Worm (Caenorhabditis elegans) whole organism, L1 larva: ENCODE measurements around the gene nhr-43.

Experiments used
- C04F5.9 ChIP-seq: sonication (generic microtip); optimal IDR thresholded peaks from 2 replicates; lab custom pipeline; 2016; ENCODE audit warnings: missing genetic modification characterization, missing compliant biosample characterization
- C16A3.4 ChIP-seq: fragments of 150-350 bp; optimal IDR thresholded peaks from 2 replicates; lab custom pipeline; 2014; ENCODE audit warnings: missing biosample characterization, missing genetic modification characterization
- F16B12.6 ChIP-seq: fragments of 150-350 bp; optimal IDR thresholded peaks from 2 replicates; lab custom pipeline; 2014; ENCODE audit warnings: missing biosample characterization, missing genetic modification characterization
- Y116A8C.19 ChIP-seq: sonication (generic microtip); optimal IDR thresholded peaks from 2 replicates; lab custom pipeline; 2016; ENCODE audit warnings: missing compliant biosample characterization, missing genetic modification characterization, borderline replicate concordance
- aly-2 ChIP-seq: fragments of 150-350 bp; optimal IDR thresholded peaks from 2 replicates; lab custom pipeline; 2014; ENCODE audit warnings: missing biosample characterization, missing genetic modification characterization
- blmp-1 ChIP-seq: fragments of 150-350 bp; optimal IDR thresholded peaks from 2 replicates; lab custom pipeline; 2014; ENCODE audit warnings: missing biosample characterization, missing genetic modification characterization
- ceh-90 ChIP-seq: sonication (generic microtip); optimal IDR thresholded peaks from 2 replicates; lab custom pipeline; 2016; ENCODE audit warnings: missing genetic modification characterization, missing compliant biosample characterization
- ces-1 ChIP-seq: fragments of 150-350 bp; optimal IDR thresholded peaks from 2 replicates; lab custom pipeline; 2014; ENCODE audit warnings: missing biosample characterization, missing genetic modification reagents, missing genetic modification characterization
- dpl-1 ChIP-seq, 3 experiments: fragments of 150-350 bp in 2 of 3; sonication (generic microtip) in 1 of 3; optimal IDR thresholded peaks; 2 replicates each; lab custom pipeline; 2014 to 2017; ENCODE audit warnings: missing biosample characterization in 3 of 3, missing genetic modification characterization in 3 of 3, missing genetic modification reagents in 3 of 3
- dsc-1 ChIP-seq: sonication (generic microtip); optimal IDR thresholded peaks from 2 replicates; lab custom pipeline; 2016; ENCODE audit warnings: mild to moderate bottlenecking, missing genetic modification characterization, missing compliant biosample characterization
- efl-1 ChIP-seq, 4 experiments: fragments of 150-350 bp; optimal IDR thresholded peaks in 3 of 4; peaks in 1 of 4; 1 replicate in 1 of 4; 2 replicates in 3 of 4; lab custom pipeline; 2014; ENCODE audit warnings: missing biosample characterization in 2 of 4, missing genetic modification characterization in 2 of 4, missing genetic modification reagents in 2 of 4
- elt-3 ChIP-seq, 6 experiments: fragments of 150-350 bp in 1 of 6; sonication (generic microtip); optimal IDR thresholded peaks; 2 replicates each; lab custom pipeline; 2017 to 2018; ENCODE audit warnings: missing biosample characterization in 6 of 6, missing genetic modification characterization in 6 of 6, inconsistent platforms in 1 of 6
- ets-5 ChIP-seq: fragments of 200-800 bp; sonication (Bioruptor generic); IDR thresholded peaks from 2 replicates; pipeline ENCODE4 v1.3.6; 2022; ENCODE audit warnings: missing genetic modification characterization, missing compliant biosample characterization
- fkh-10 ChIP-seq: sonication (generic microtip); optimal IDR thresholded peaks from 2 replicates; lab custom pipeline; 2017; ENCODE audit warnings: missing biosample characterization, missing genetic modification reagents, missing genetic modification characterization
- fkh-8 ChIP-seq: sonication (generic microtip); optimal IDR thresholded peaks from 2 replicates; lab custom pipeline; 2016; ENCODE audit warnings: mild to moderate bottlenecking, missing genetic modification characterization, missing compliant biosample characterization
- hpl-2 ChIP-seq: fragments of 150-350 bp; optimal IDR thresholded peaks from 2 replicates; lab custom pipeline; 2014; ENCODE audit warnings: missing biosample characterization, missing genetic modification reagents, missing genetic modification characterization
- irx-1 ChIP-seq: sonication (generic microtip); optimal IDR thresholded peaks from 2 replicates; lab custom pipeline; 2016; ENCODE audit warnings: missing genetic modification characterization, missing compliant biosample characterization
- jun-1 ChIP-seq: fragments of 150-350 bp; optimal IDR thresholded peaks from 2 replicates; lab custom pipeline; 2014; ENCODE audit warnings: missing biosample characterization, missing genetic modification reagents, missing genetic modification characterization
- lin-15B ChIP-seq: fragments of 150-350 bp; sonication (generic microtip); optimal IDR thresholded peaks from 3 replicates; lab custom pipeline; 2014; ENCODE audit warnings: missing biosample characterization, missing genetic modification characterization
- lin-35 ChIP-seq, 2 experiments: fragments of 150-350 bp; optimal IDR thresholded peaks; 2 replicates each; lab custom pipeline; 2014; ENCODE audit warnings: missing biosample characterization in 2 of 2, missing genetic modification characterization in 2 of 2, missing genetic modification reagents in 2 of 2
- lin-39 ChIP-seq: fragments of 150-350 bp; optimal IDR thresholded peaks from 2 replicates; lab custom pipeline; 2014; ENCODE audit warnings: missing biosample characterization, missing genetic modification reagents, missing genetic modification characterization
- mef-2 ChIP-seq: fragments of 150-350 bp; optimal IDR thresholded peaks from 2 replicates; lab custom pipeline; 2014; ENCODE audit warnings: missing biosample characterization, missing genetic modification characterization
- mep-1 ChIP-seq: fragments of 150-350 bp; optimal IDR thresholded peaks from 2 replicates; lab custom pipeline; 2014; ENCODE audit warnings: missing biosample characterization, missing genetic modification characterization
- nhr-11 ChIP-seq: fragments of 150-350 bp; optimal IDR thresholded peaks from 2 replicates; lab custom pipeline; 2014; ENCODE audit warnings: missing biosample characterization, missing genetic modification characterization
- nhr-12 ChIP-seq: sonication (generic microtip); optimal IDR thresholded peaks from 2 replicates; lab custom pipeline; 2017; ENCODE audit warnings: missing biosample characterization, missing genetic modification characterization
- nhr-19 ChIP-seq: fragments of 200-800 bp; sonication (Bioruptor generic); conservative IDR thresholded peaks from 2 replicates; pipeline ENCODE4 v1.3.6; 2022; ENCODE audit warnings: missing genetic modification characterization, missing compliant biosample characterization
- nhr-20 ChIP-seq: sonication (generic microtip); optimal IDR thresholded peaks from 2 replicates; lab custom pipeline; 2016; ENCODE audit warnings: mild to moderate bottlenecking, missing genetic modification characterization, missing compliant biosample characterization
- nhr-237 ChIP-seq: fragments of 150-350 bp; optimal IDR thresholded peaks from 2 replicates; lab custom pipeline; 2014; ENCODE audit warnings: missing biosample characterization, missing genetic modification characterization
- nhr-71 ChIP-seq: sonication (generic microtip); optimal IDR thresholded peaks from 2 replicates; lab custom pipeline; 2016; ENCODE audit warnings: mild to moderate bottlenecking, missing genetic modification characterization, moderate library complexity, missing compliant biosample characterization
- nhr-85 ChIP-seq: sonication (generic microtip); peaks from one replicate; lab custom pipeline; 2016; ENCODE audit warnings: missing genetic modification characterization, inconsistent platforms, missing compliant biosample characterization
- pag-3 ChIP-seq: sonication (generic microtip); optimal IDR thresholded peaks from 2 replicates; lab custom pipeline; 2017; ENCODE audit warnings: missing genetic modification characterization, mild to moderate bottlenecking, missing compliant biosample characterization, antibody characterized with exemption, borderline replicate concordance; ENCODE audit not compliant: insufficient read depth
- pax-3 ChIP-seq: fragments of 200-800 bp; sonication (Bioruptor generic); optimal IDR thresholded peaks from 2 replicates; lab custom pipeline; 2018; ENCODE audit warnings: mild to moderate bottlenecking, missing genetic modification characterization, moderate library complexity, missing compliant biosample characterization
- rnt-1 ChIP-seq: sonication (generic microtip); optimal IDR thresholded peaks from 2 replicates; lab custom pipeline; 2016; ENCODE audit warnings: mild to moderate bottlenecking, missing genetic modification characterization, moderate library complexity, missing compliant biosample characterization
- snpc-4 ChIP-seq: fragments of 150-350 bp; optimal IDR thresholded peaks from 2 replicates; lab custom pipeline; 2014; ENCODE audit warnings: missing biosample characterization, missing genetic modification characterization
- snu-23 ChIP-seq: sonication (generic microtip); optimal IDR thresholded peaks from 2 replicates; lab custom pipeline; 2016; ENCODE audit warnings: missing genetic modification characterization, missing compliant biosample characterization
- sptf-1 ChIP-seq: fragments of 150-350 bp; optimal IDR thresholded peaks from 2 replicates; lab custom pipeline; 2014; ENCODE audit warnings: missing biosample characterization, missing genetic modification characterization
- sup-37 ChIP-seq: fragments of 200-800 bp; sonication (Bioruptor generic); optimal IDR thresholded peaks from 2 replicates; lab custom pipeline; 2018; ENCODE audit warnings: mild to moderate bottlenecking, missing genetic modification characterization, missing compliant biosample characterization
- tbx-2 ChIP-seq: sonication (generic microtip); optimal IDR thresholded peaks from 2 replicates; lab custom pipeline; 2016; ENCODE audit warnings: missing genetic modification characterization, missing compliant biosample characterization
- tlp-1 ChIP-seq: fragments of 150-350 bp; optimal IDR thresholded peaks from 2 replicates; lab custom pipeline; 2014; ENCODE audit warnings: missing biosample characterization, missing genetic modification characterization
- vab-15 ChIP-seq: sonication (generic microtip); optimal IDR thresholded peaks from 2 replicates; lab custom pipeline; 2017; ENCODE audit warnings: missing genotype, mild to moderate bottlenecking, missing genetic modification characterization, missing compliant biosample characterization
- zip-4 ChIP-seq: fragments of 200-800 bp; sonication (Bioruptor generic); optimal IDR thresholded peaks from 2 replicates; lab custom pipeline; 2018; ENCODE audit warnings: mild to moderate bottlenecking, missing genetic modification characterization, moderate library complexity, missing compliant biosample characterization
- ztf-4 ChIP-seq: fragments of 150-350 bp; optimal IDR thresholded peaks from 2 replicates; lab custom pipeline; 2014; ENCODE audit warnings: missing biosample characterization, missing genetic modification characterization

nhr-43 gene

DNA sequence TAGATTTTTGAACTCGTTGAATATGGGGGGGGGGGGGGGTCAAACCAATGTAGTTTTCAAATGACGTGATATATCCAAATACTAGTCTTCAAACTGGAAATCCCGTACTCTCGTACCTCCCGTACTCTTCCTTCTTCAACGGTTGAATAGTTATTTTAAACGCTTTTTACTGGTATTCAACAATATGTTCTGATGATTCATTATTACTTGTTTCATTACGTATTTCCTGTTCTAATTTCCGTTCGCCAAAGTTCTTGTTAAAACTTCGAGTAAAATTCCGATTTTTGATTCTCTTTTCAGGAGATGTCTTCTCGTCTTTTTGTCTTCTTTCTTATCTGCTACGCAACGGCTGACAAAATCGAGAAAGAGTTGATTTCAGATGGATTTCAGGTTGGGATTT is 31.2 kb downstream of the nhr-43 start, which contains the start of gene nhx-9:
Gene nhx-9, plus strand, starts transcription at position 301 of the 400 bp plus-strand sequence.
- TF ChIP-seq aly-2 (tag; lab: Kevin White, UChicago) = no peak
- TF ChIP-seq rnt-1 (tag; lab: Kevin White, UChicago) = no peak
- TF ChIP-seq efl-1 (optimal IDR thresholded peaks at IDR 0.05; lab: Kevin White, UChicago) = no peak
- TF ChIP-seq efl-1 (GFP tag; optimal IDR thresholded peaks at IDR 0.05 in 1 of 2; lab: Kevin White, UChicago) = no peak
- TF ChIP-seq ceh-90 (tag; lab: Kevin White, UChicago) = no peak
- no peak for TF ChIP-seq nhr-237 (tag; lab: Kevin White, UChicago)
- no peak for TF ChIP-seq dpl-1 (GFP tag; optimal IDR thresholded peaks at IDR 0.05; lab: Kevin White, UChicago)
- no peak for TF ChIP-seq nhr-71 (tag; lab: Kevin White, UChicago)
- TF ChIP-seq lin-39 = no peak
- no peak for TF ChIP-seq vab-15 (tag; lab: Kevin White, UChicago)
- TF ChIP-seq snpc-4 (tag; lab: Kevin White, UChicago) = no peak
- TF ChIP-seq pax-3 (tag; lab: Kevin White, UChicago) = no peak
- no peak for TF ChIP-seq jun-1 (tag; lab: Kevin White, UChicago)
- no peak for TF ChIP-seq sptf-1 (tag; lab: Kevin White, UChicago)
- TF ChIP-seq tlp-1 = no peak
- TF ChIP-seq nhr-11 = no peak

DNA sequence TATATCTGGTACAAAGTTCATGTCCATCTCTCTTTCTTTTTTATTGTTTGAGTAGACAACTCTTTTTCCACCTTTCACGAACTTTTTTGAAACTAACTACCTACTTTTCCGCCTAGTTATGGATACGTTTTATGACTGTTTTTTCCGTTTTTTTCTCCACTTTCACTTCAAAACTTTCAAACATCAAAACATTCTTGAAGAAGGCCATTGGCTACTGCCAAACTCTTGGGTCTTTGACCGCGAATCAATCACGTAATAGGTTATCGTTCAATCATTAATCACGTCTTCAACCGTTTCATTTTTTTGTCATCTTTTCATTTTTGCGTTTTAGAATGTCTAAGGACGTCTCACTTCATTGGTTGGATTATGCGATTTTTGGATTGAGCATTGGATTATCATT is 37.7 kb downstream of the nhr-43 start, which contains the start of gene slc-5A12:
Gene slc-5A12, plus strand, starts transcription at position 333 of the 400 bp plus-strand sequence.
- TF ChIP-seq rnt-1 (tag; lab: Kevin White, UChicago) (no peak), fkh-10 (no peak), snu-23 (GFP tag; lab: Kevin White, UChicago) (peak; percentile 20), blmp-1 (tag; lab: Kevin White, UChicago) (peak; percentile 72), sup-37 (GFP tag; lab: Kevin White, UChicago) (no peak), nhr-85 (tag; lab: Kevin White, UChicago) (peak; percentile 41), lin-15B (no peak), elt-3 (tag; optimal IDR thresholded peaks at IDR 0.05; lab: Kevin White, UChicago) (peak in 1 of 6 experiments; percentile 1)

DNA sequence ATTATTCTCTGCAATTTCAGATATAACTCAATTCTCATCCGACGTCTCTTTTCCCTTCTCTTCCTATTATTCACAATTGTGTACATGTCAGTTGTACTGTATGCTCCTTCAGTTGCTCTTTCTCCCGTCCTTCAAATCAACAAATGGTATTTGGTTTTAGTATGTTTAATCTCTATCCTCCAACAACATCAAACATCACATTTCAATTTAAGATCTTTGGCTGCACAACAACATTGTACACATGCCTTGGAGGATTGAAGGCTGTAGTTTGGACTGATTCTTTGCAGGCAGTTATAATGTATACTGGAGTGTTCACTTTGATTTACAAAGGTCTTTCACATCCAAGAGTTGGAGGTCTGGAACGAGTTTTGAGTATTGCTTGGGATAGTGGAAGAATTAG is 39.2 kb downstream of the nhr-43 start:
- TF ChIP-seq ets-5 (GFP tag; lab: Robert Waterston, UW) (no peak), snu-23 (GFP tag; lab: Kevin White, UChicago) (peak; percentile 47), zip-4 (GFP tag; lab: Kevin White, UChicago) (no peak), nhr-85 (tag; lab: Kevin White, UChicago) (peak; percentile 26), nhr-20 (tag; lab: Kevin White, UChicago) (peak; percentile 62), nhr-71 (tag; lab: Kevin White, UChicago) (peak; percentile 82)

DNA sequence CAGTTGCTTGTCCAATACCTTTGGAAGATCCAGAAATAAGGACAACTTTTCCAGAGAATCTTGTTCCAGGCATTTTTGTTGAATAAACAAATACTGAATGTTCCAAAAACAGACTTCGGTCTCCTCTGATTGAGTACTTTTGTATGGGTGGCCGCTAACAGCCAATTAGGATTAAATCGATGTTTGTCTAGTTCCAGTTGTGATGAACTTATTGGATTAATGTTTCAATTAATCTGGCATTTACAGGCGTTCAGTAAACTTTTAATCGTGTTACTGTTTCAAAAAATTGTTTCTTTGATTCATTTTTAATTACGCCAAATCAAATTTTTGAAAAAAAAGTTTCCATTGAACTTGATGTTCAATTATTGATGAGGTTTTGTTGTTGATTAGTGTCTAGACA is 42.9 kb downstream of the nhr-43 start, which contains the start of gene ZK829.1:
Gene ZK829.1, minus strand, starts transcription at position 101 of the 400 bp plus-strand sequence.
- TF ChIP-seq lin-35 (GFP tag; optimal IDR thresholded peaks at IDR 0.05; lab: Kevin White, UChicago) (no peak), nhr-12 (tag; lab: Kevin White, UChicago) (no peak), nhr-71 (tag; lab: Kevin White, UChicago) (no peak), mep-1 (tag; lab: Kevin White, UChicago) (no peak), dsc-1 (tag; lab: Kevin White, UChicago) (no peak), F16B12.6 (tag; lab: Kevin White, UChicago) (no peak), pag-3 (tag; lab: Kevin White, UChicago) (no peak), ztf-4 (no peak), tlp-1 (no peak), hpl-2 (GFP tag; lab: Kevin White, UChicago) (no peak), ets-5 (GFP tag; lab: Robert Waterston, UW) (no peak), fkh-8 (no peak)

DNA sequence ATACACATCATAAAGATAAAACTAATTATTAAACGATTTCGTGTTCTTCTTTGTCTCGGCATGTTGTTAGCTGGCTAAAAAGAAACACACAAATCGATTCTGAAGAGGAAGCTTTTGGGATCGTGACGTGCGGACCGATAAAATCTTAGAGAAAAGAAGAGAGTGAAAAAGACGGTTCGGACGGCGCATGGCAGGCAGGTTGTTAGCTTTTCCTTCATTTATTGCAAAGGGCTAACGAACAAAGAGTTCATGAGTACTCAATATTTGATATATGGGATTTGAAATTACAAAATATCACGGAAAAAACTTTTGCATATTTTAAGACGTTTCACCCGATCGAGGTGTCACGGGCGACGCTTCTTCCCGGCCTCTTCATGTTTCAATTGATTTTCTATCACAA is 46.2 kb downstream of the nhr-43 start, which contains the start of gene ZK829.3:
Gene ZK829.3, minus strand, starts transcription at position 101 of the 400 bp plus-strand sequence.
- TF ChIP-seq lin-39 = no peak
- no peak for TF ChIP-seq snpc-4 (tag; lab: Kevin White, UChicago)
- TF ChIP-seq lin-15B = no peak
- no peak for TF ChIP-seq irx-1 (tag; lab: Kevin White, UChicago)
- TF ChIP-seq ztf-4 = no peak
- no peak for TF ChIP-seq C04F5.9 (tag; lab: Kevin White, UChicago)
- no peak for TF ChIP-seq snu-23 (GFP tag; lab: Kevin White, UChicago)
- TF ChIP-seq hpl-2 (GFP tag; lab: Kevin White, UChicago) = no peak
- TF ChIP-seq mef-2 = no peak
- no peak for TF ChIP-seq vab-15 (tag; lab: Kevin White, UChicago)
- TF ChIP-seq C16A3.4 (tag; lab: Kevin White, UChicago) = no peak
- no peak for TF ChIP-seq ces-1 (GFP tag; lab: Kevin White, UChicago)
- no peak for TF ChIP-seq pag-3 (tag; lab: Kevin White, UChicago)
- TF ChIP-seq nhr-85 (tag; lab: Kevin White, UChicago) = no peak
- TF ChIP-seq nhr-19 (GFP tag; lab: Robert Waterston, UW) = no peak
- TF ChIP-seq tbx-2 (tag; lab: Kevin White, UChicago) = no peak
- no peak for TF ChIP-seq Y116A8C.19
- TF ChIP-seq, all 84 proteins: peak for 0
